Fruit fly (Drosophila melanogaster) whole organism, embryonic: ENCODE data around the gene CG3662.
A peak's percentile ranks its signal among the peaks of the same experiment; 100 is the strongest.

ENCODE experiments used
- CG1024 ChIP-seq: fragments of 200-800 bp; sonication (Bioruptor generic); IDR thresholded peaks from 2 replicates; pipeline ENCODE4 v1.3.6; 2022; ENCODE audit warnings: missing biosample characterization, missing genetic modification characterization
- CG10366 ChIP-seq: fragments of 200-800 bp; sonication (Bioruptor generic); IDR thresholded peaks from 2 replicates; pipeline ENCODE4 v1.3.6; 2022; ENCODE audit warnings: missing biosample characterization, missing genetic modification characterization
- CG10654 ChIP-seq: fragments of 200-800 bp; sonication (Bioruptor generic); optimal IDR thresholded peaks from 2 replicates; lab custom pipeline; 2016; ENCODE audit warnings: missing biosample characterization, missing genetic modification characterization
- CG11085 ChIP-seq: fragments of 200-800 bp; sonication (Bioruptor generic); IDR thresholded peaks from 2 replicates; pipeline ENCODE4 v1.3.6; 2022; ENCODE audit warnings: missing biosample characterization, missing genetic modification characterization
- CG12299 ChIP-seq: fragments of 200-800 bp; sonication (Bioruptor generic); optimal IDR thresholded peaks from 2 replicates; lab custom pipeline; 2018; ENCODE audit warnings: missing biosample characterization, mild to moderate bottlenecking, missing genetic modification characterization
- CG12744 ChIP-seq: fragments of 200-800 bp; sonication (Bioruptor generic); optimal IDR thresholded peaks from 2 replicates; lab custom pipeline; 2016; ENCODE audit warnings: missing biosample characterization, missing genetic modification characterization
- CG13624 ChIP-seq: fragments of 200-800 bp; sonication (Bioruptor generic); optimal IDR thresholded peaks from 2 replicates; lab custom pipeline; 2016; ENCODE audit warnings: missing biosample characterization, missing genetic modification characterization
- CG14441 ChIP-seq: fragments of 200-800 bp; sonication (Bioruptor generic); IDR thresholded peaks from 2 replicates; pipeline ENCODE4 v1.3.6; 2022; ENCODE audit warnings: missing biosample characterization, missing genetic modification characterization
- CG15269 ChIP-seq: fragments of 200-800 bp; sonication (Bioruptor generic); optimal IDR thresholded peaks from 2 replicates; lab custom pipeline; 2018; ENCODE audit warnings: missing biosample characterization, mild to moderate bottlenecking, missing genetic modification characterization, moderate library complexity
- CG16815 ChIP-seq: fragments of 200-800 bp; sonication (Bioruptor generic); optimal IDR thresholded peaks from 3 replicates; lab custom pipeline; 2017; ENCODE audit warnings: missing biosample characterization, mild to moderate bottlenecking, missing genetic modification characterization
- CG17186 ChIP-seq: fragments of 200-800 bp; sonication (Bioruptor generic); optimal IDR thresholded peaks from 3 replicates; lab custom pipeline; 2017; ENCODE audit warnings: missing biosample characterization, missing genetic modification reagents, missing genetic modification characterization
- CG17568 ChIP-seq: fragments of 200-800 bp; sonication (Bioruptor generic); optimal IDR thresholded peaks from 2 replicates; lab custom pipeline; 2018; ENCODE audit warnings: missing biosample characterization, mild to moderate bottlenecking, missing genetic modification characterization, moderate library complexity
- CG17829 ChIP-seq: fragments of 200-800 bp; optimal IDR thresholded peaks from 2 replicates; lab custom pipeline; 2019; ENCODE audit warnings: missing biosample characterization, mild to moderate bottlenecking, missing genetic modification characterization, moderate library complexity
- CG2116 ChIP-seq: fragments of 200-800 bp; sonication (Bioruptor generic); optimal IDR thresholded peaks from 3 replicates; lab custom pipeline; 2018; ENCODE audit warnings: missing biosample characterization, mild to moderate bottlenecking, missing genetic modification characterization
- CG2678 ChIP-seq: fragments of 200-800 bp; sonication (Bioruptor generic); optimal IDR thresholded peaks from 3 replicates; lab custom pipeline; 2019; ENCODE audit warnings: missing biosample characterization, mild to moderate bottlenecking, missing genetic modification characterization, moderate library complexity
- CG31365 ChIP-seq: fragments of 200-800 bp; sonication (Bioruptor generic); optimal IDR thresholded peaks from 2 replicates; lab custom pipeline; 2018; ENCODE audit warnings: missing biosample characterization, mild to moderate bottlenecking, missing genetic modification characterization
- CG32772 ChIP-seq: fragments of 200-800 bp; sonication (Bioruptor generic); IDR thresholded peaks from 2 replicates; pipeline ENCODE4 v1.3.6; 2022; ENCODE audit warnings: missing biosample characterization, missing genetic modification characterization
- CG33213 ChIP-seq: fragments of 200-800 bp; sonication (Bioruptor generic); optimal IDR thresholded peaks from 3 replicates; lab custom pipeline; 2016; ENCODE audit warnings: missing biosample characterization, missing genetic modification characterization
- CG34376 ChIP-seq: fragments of 200-800 bp; sonication (Bioruptor generic); optimal IDR thresholded peaks from 2 replicates; lab custom pipeline; 2018; ENCODE audit warnings: missing biosample characterization, mild to moderate bottlenecking, missing genetic modification characterization
- CG4282 ChIP-seq: fragments of 200-800 bp; sonication (Bioruptor generic); optimal IDR thresholded peaks from 2 replicates; lab custom pipeline; 2016; ENCODE audit warnings: missing biosample characterization, missing genetic modification characterization
- CG4730 ChIP-seq: fragments of 200-800 bp; sonication (Bioruptor generic); IDR thresholded peaks from 2 replicates; pipeline ENCODE4 v1.3.6; 2022; ENCODE audit warnings: missing biosample characterization, missing genetic modification characterization
- CG5245 ChIP-seq: fragments of 200-800 bp; sonication (Bioruptor generic); optimal IDR thresholded peaks from 3 replicates; lab custom pipeline; 2016; ENCODE audit warnings: missing biosample characterization, missing genetic modification characterization
- CG6813 ChIP-seq: fragments of 200-800 bp; sonication (Bioruptor generic); optimal IDR thresholded peaks from 2 replicates; lab custom pipeline; 2017; ENCODE audit warnings: missing biosample characterization, missing genetic modification characterization, mild to moderate bottlenecking, moderate library complexity, missing genetic modification reagents
- CG8944 ChIP-seq: fragments of 200-800 bp; sonication (Bioruptor generic); optimal IDR thresholded peaks from 3 replicates; lab custom pipeline; 2016; ENCODE audit warnings: missing biosample characterization, missing genetic modification characterization
- CTCF ChIP-seq: fragments of 200-800 bp; sonication (Bioruptor generic); optimal IDR thresholded peaks from 2 replicates; lab custom pipeline; 2017; ENCODE audit warnings: missing biosample characterization, mild to moderate bottlenecking, missing genetic modification characterization, moderate library complexity
- Dad ChIP-seq: fragments of 200-800 bp; sonication (Bioruptor generic); optimal IDR thresholded peaks from 3 replicates; lab custom pipeline; 2016; ENCODE audit warnings: missing biosample characterization, missing genetic modification characterization
- Dek ChIP-seq: fragments of 200-800 bp; sonication (Bioruptor generic); optimal IDR thresholded peaks from 3 replicates; lab custom pipeline; 2019; ENCODE audit warnings: missing biosample characterization, mild to moderate bottlenecking, missing genetic modification characterization, moderate library complexity
- Dref ChIP-seq: fragments of 200-800 bp; sonication (Bioruptor generic); IDR thresholded peaks from 2 replicates; pipeline ENCODE4 v1.3.6; 2022; ENCODE audit warnings: missing biosample characterization, missing genetic modification characterization
- Fer2 ChIP-seq: fragments of 200-800 bp; sonication (Bioruptor generic); optimal IDR thresholded peaks from 2 replicates; lab custom pipeline; 2018; ENCODE audit warnings: missing biosample characterization, mild to moderate bottlenecking, missing genetic modification characterization, moderate library complexity
- Fer3 ChIP-seq: fragments of 200-800 bp; sonication (Bioruptor generic); optimal IDR thresholded peaks from 2 replicates; lab custom pipeline; 2018; ENCODE audit warnings: missing biosample characterization, mild to moderate bottlenecking, missing genetic modification characterization, moderate library complexity
- Max ChIP-seq: fragments of 200-800 bp; sonication (Bioruptor generic); optimal IDR thresholded peaks from 2 replicates; lab custom pipeline; 2016; ENCODE audit warnings: missing biosample characterization, mild to moderate bottlenecking, missing genetic modification characterization
- Nf-YA ChIP-seq: fragments of 200-800 bp; sonication (Bioruptor generic); IDR thresholded peaks from 2 replicates; pipeline ENCODE4 v1.3.6; 2022; ENCODE audit warnings: missing biosample characterization, missing genetic modification characterization
- Rx ChIP-seq: fragments of 200-800 bp; sonication (Bioruptor generic); IDR thresholded peaks from 2 replicates; pipeline ENCODE4 v1.3.6; 2022; ENCODE audit warnings: missing biosample characterization, missing genetic modification characterization
- Sox102F ChIP-seq: fragments of 200-800 bp; sonication (Bioruptor generic); optimal IDR thresholded peaks from 2 replicates; lab custom pipeline; 2018; ENCODE audit warnings: missing biosample characterization, mild to moderate bottlenecking, missing genetic modification characterization, moderate library complexity
- Sry-δ ChIP-seq: fragments of 200-800 bp; sonication (Bioruptor generic); optimal IDR thresholded peaks from 2 replicates; lab custom pipeline; 2016; ENCODE audit warnings: missing biosample characterization, missing genetic modification characterization
- Xrp1 ChIP-seq: fragments of 200-800 bp; sonication (Bioruptor generic); IDR thresholded peaks from 2 replicates; pipeline ENCODE4 v1.3.6; 2022; ENCODE audit warnings: missing biosample characterization, missing genetic modification characterization
- ab ChIP-seq: fragments of 200-800 bp; sonication (Bioruptor generic); optimal IDR thresholded peaks from 2 replicates; lab custom pipeline; 2016; ENCODE audit warnings: missing biosample characterization, missing genetic modification characterization
- crc ChIP-seq: fragments of 200-800 bp; sonication (Bioruptor generic); optimal IDR thresholded peaks from 2 replicates; lab custom pipeline; 2016; ENCODE audit warnings: missing biosample characterization, missing genetic modification characterization
- danr ChIP-seq: fragments of 200-800 bp; sonication (Bioruptor generic); IDR thresholded peaks from 2 replicates; pipeline ENCODE4 v1.3.6; 2022; ENCODE audit warnings: missing biosample characterization, missing genetic modification characterization
- emc ChIP-seq: fragments of 200-800 bp; sonication (Bioruptor generic); optimal IDR thresholded peaks from 2 replicates; lab custom pipeline; 2016; ENCODE audit warnings: missing biosample characterization, missing genetic modification characterization
- esg ChIP-seq: fragments of 200-800 bp; sonication (Bioruptor generic); conservative IDR thresholded peaks from 2 replicates; pipeline ENCODE4 v1.3.6; 2022; ENCODE audit warnings: missing biosample characterization, missing genetic modification characterization
- eyg ChIP-seq: fragments of 200-800 bp; sonication (Bioruptor generic); optimal IDR thresholded peaks from 3 replicates; lab custom pipeline; 2016; ENCODE audit warnings: missing biosample characterization, missing genetic modification characterization
- fd96Cb ChIP-seq: fragments of 200-800 bp; sonication (Bioruptor generic); optimal IDR thresholded peaks from 2 replicates; lab custom pipeline; 2018; ENCODE audit warnings: missing biosample characterization, mild to moderate bottlenecking, missing genetic modification characterization, moderate library complexity
- ind ChIP-seq: fragments of 200-800 bp; sonication (Bioruptor generic); optimal IDR thresholded peaks from 3 replicates; lab custom pipeline; 2016; ENCODE audit warnings: missing biosample characterization, missing genetic modification characterization
- lilli ChIP-seq: fragments of 200-800 bp; sonication (Bioruptor generic); optimal IDR thresholded peaks from 3 replicates; lab custom pipeline; 2016; ENCODE audit warnings: missing biosample characterization, missing genetic modification characterization
- mirr ChIP-seq: fragments of 200-800 bp; sonication (Bioruptor generic); optimal IDR thresholded peaks from 3 replicates; lab custom pipeline; 2018; ENCODE audit warnings: missing biosample characterization, mild to moderate bottlenecking, missing genetic modification characterization
- prd ChIP-seq, 3 experiments: fragments of >200 bp in 2 of 3; fragments of 200-800 bp in 1 of 3; sonication (Bioruptor generic) in 1 of 3; optimal IDR thresholded peaks in 2 of 3; IDR thresholded peaks in 1 of 3; 2 replicates in 2 of 3; 3 replicates in 1 of 3; pipeline versions ENCODE4 v1.3.6 to Lab custom; 2017 to 2022; ENCODE audit warnings: missing biosample characterization in 1 of 3, missing genetic modification characterization in 1 of 3
- tgo ChIP-seq: fragments of 200-800 bp; sonication (Bioruptor generic); IDR thresholded peaks from 3 replicates; pipeline ENCODE4 v1.3.6; 2022; ENCODE audit warnings: missing biosample characterization, missing genetic modification characterization
- tx ChIP-seq: fragments of 200-800 bp; sonication (Bioruptor generic); optimal IDR thresholded peaks from 2 replicates; lab custom pipeline; 2016; ENCODE audit warnings: missing biosample characterization, missing genetic modification characterization
- wek ChIP-seq: fragments of 200-800 bp; sonication (Bioruptor generic); optimal IDR thresholded peaks from 3 replicates; lab custom pipeline; 2018; ENCODE audit warnings: missing biosample characterization, mild to moderate bottlenecking, missing genetic modification characterization, moderate library complexity
- zfh2 ChIP-seq: fragments of 200-800 bp; sonication (Bioruptor generic); optimal IDR thresholded peaks from 2 replicates; lab custom pipeline; 2016; ENCODE audit warnings: missing biosample characterization, missing genetic modification characterization

CG3662 gene

DNA sequence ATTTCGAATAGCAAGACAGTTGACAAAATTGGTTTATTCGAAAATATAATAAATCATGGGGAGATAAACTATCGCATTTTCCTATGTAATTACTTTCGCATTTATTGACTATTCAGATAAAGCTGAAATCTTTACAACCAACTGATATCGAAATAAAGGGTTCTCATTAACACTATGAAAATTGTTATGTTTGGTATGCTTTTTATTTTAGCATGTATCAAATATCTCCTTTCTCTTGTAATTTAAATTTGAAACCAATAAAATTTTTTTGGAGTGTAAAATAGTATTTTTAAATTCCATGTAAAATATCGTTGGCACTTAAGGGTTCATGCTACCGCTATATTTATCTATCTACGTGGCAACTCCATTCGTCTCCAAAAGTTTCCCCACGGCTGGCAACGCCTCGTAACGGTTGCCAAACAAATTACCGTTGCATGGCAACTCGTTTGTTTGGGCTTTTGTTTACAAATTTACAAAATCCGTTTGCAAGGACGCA lies 34.0 kb downstream of the CG3662 start, which contains the start of gene CG13949 (continued):
- TF ChIP-seq Fer2 (tag; lab: Kevin White, UChicago) = peak; percentile 5
- peak; percentile 57; the same call in 1 of the 2 replicates for TF ChIP-seq Rx
- peak; percentile 83 for TF ChIP-seq Xrp1 (GFP tag; lab: Robert Waterston, UW)
- TF ChIP-seq Max (GFP tag; lab: Kevin White, UChicago) = no peak
- peak; percentile 63 for TF ChIP-seq lilli (GFP tag; lab: Kevin White, UChicago)
- peak; percentile 79 for TF ChIP-seq CG10366 (GFP tag; lab: Robert Waterston, UW)
- no peak for TF ChIP-seq CG31365
- peak; percentile 50 for TF ChIP-seq ind (GFP tag; lab: Kevin White, UChicago)
- peak; percentile 61 for TF ChIP-seq tx (GFP tag; lab: Kevin White, UChicago)
- TF ChIP-seq ab (GFP tag; lab: Kevin White, UChicago) = no peak
- TF ChIP-seq CG17829 (tag; lab: Kevin White, UChicago) = peak; percentile 66
- TF ChIP-seq CG33213 (GFP tag; lab: Kevin White, UChicago) = peak; percentile 71
- TF ChIP-seq CG11085 (GFP tag; lab: Robert Waterston, UW) = peak; percentile 63
- peak; percentile 67 for TF ChIP-seq Sox102F (GFP tag; lab: Kevin White, UChicago)
- peak; percentile 72 for TF ChIP-seq Fer3
- peak; percentile 37 for TF ChIP-seq Nf-YA (GFP tag; lab: Robert Waterston, UW)
- TF ChIP-seq Dad (GFP tag; lab: Kevin White, UChicago) = no peak
- no peak for TF ChIP-seq CG12744 (GFP tag; lab: Kevin White, UChicago)
- peak; percentile 48 for TF ChIP-seq Sry-δ (GFP tag; lab: Kevin White, UChicago)
- peak; percentile 30 for TF ChIP-seq CG6813 (GFP tag; lab: Kevin White, UChicago)
- TF ChIP-seq CG8944 = peak; percentile 31
- TF ChIP-seq CG4282 (GFP tag; lab: Kevin White, UChicago) = peak; percentile 35
- peak; percentile 68 for TF ChIP-seq Dek (tag; lab: Kevin White, UChicago)
- peak; percentile 70 for TF ChIP-seq tgo (GFP tag; lab: Robert Waterston, UW)
- peak; percentile 57 for TF ChIP-seq zfh2 (GFP tag; lab: Kevin White, UChicago)
- no peak for TF ChIP-seq CG1024 (GFP tag; lab: Robert Waterston, UW)
- TF ChIP-seq danr = no peak
- no peak for TF ChIP-seq emc (GFP tag; lab: Kevin White, UChicago)
- TF ChIP-seq CG13624 = peak; percentile 64
- no peak for TF ChIP-seq CG16815 (GFP tag; lab: Kevin White, UChicago)
- no peak for TF ChIP-seq CG17186 (GFP tag; lab: Kevin White, UChicago)
- peak; percentile 83 for TF ChIP-seq CG14441
- no peak for TF ChIP-seq CG5245 (GFP tag; lab: Kevin White, UChicago)
- TF ChIP-seq CG32772 (GFP tag; lab: Robert Waterston, UW) = peak; percentile 60
- peak; percentile 64 for TF ChIP-seq CG34376 (GFP tag; lab: Kevin White, UChicago)
- TF ChIP-seq eyg = no peak
- TF ChIP-seq mirr = peak; percentile 90
- TF ChIP-seq CG4730 (GFP tag; lab: Robert Waterston, UW) = peak; percentile 30; the same call in 1 of the 2 replicates
- TF ChIP-seq wek (GFP tag; lab: Kevin White, UChicago) = no peak
- TF ChIP-seq CG10654 (GFP tag; lab: Kevin White, UChicago) = peak; percentile 26
- no peak for TF ChIP-seq crc (GFP tag; lab: Kevin White, UChicago)
- TF ChIP-seq CG17568 = peak; percentile 55
- no peak for TF ChIP-seq prd (optimal IDR thresholded peaks at IDR 0.05; lab: Kevin White, UChicago)
- TF ChIP-seq prd (GFP tag; IDR thresholded peaks at IDR 0.05; lab: Robert Waterston, UW) = peak; percentile 80
- TF ChIP-seq fd96Cb = peak; percentile 27
- TF ChIP-seq CG12299 = peak; percentile 56
- TF ChIP-seq CG2678 = peak; percentile 73
- TF ChIP-seq CG15269 (tag; lab: Kevin White, UChicago) = peak; percentile 72
- peak; percentile 54 for TF ChIP-seq CG2116 (GFP tag; lab: Kevin White, UChicago)
- peak; percentile 54 for TF ChIP-seq CTCF (GFP tag; lab: Kevin White, UChicago)
- TF ChIP-seq esg (GFP tag; lab: Robert Waterston, UW) = peak; percentile 44; the same call in 1 of the 2 replicates
- peak; percentile 39; the same call in 1 of the 2 replicates for TF ChIP-seq Dref (GFP tag; lab: Robert Waterston, UW)
